Worm (Caenorhabditis elegans) whole organism, young adult: ENCODE measurements around the gene C18B2.5.

Experiments used
- B0261.1 ChIP-seq: sonication (generic microtip); optimal IDR thresholded peaks from 2 replicates; lab custom pipeline; 2016; ENCODE audit warnings: mild to moderate bottlenecking, missing genetic modification characterization, moderate library complexity, missing compliant biosample characterization
- C17E4.6 ChIP-seq: fragments of 200-800 bp; sonication (Bioruptor generic); IDR thresholded peaks from 2 replicates; pipeline ENCODE4 v1.3.6; 2022; ENCODE audit warnings: missing genetic modification reagents, missing genetic modification characterization, missing compliant biosample characterization
- D2030.7 ChIP-seq: fragments of 200-800 bp; sonication (Bioruptor generic); IDR thresholded peaks from 2 replicates; pipeline ENCODE4 v1.3.6; 2022; ENCODE audit warnings: missing genetic modification reagents, missing genetic modification characterization, missing compliant biosample characterization
- F37B4.10 ChIP-seq: fragments of 200-800 bp; sonication (Bioruptor generic); IDR thresholded peaks from 2 replicates; pipeline ENCODE4 v1.3.6; 2022; ENCODE audit warnings: missing genetic modification characterization, missing compliant biosample characterization
- F52B5.7 ChIP-seq: sonication (generic microtip); optimal IDR thresholded peaks from 2 replicates; lab custom pipeline; 2016; ENCODE audit warnings: mild to moderate bottlenecking, missing genetic modification characterization, missing compliant biosample characterization
- K11D2.4 ChIP-seq: fragments of 200-800 bp; sonication (Bioruptor generic); IDR thresholded peaks from 2 replicates; pipeline ENCODE4 v1.3.6; 2022; ENCODE audit warnings: missing genetic modification reagents, missing genetic modification characterization, missing compliant biosample characterization
- T26A5.8 ChIP-seq: sonication (generic microtip); optimal IDR thresholded peaks from 2 replicates; lab custom pipeline; 2016; ENCODE audit warnings: missing genetic modification characterization, missing compliant biosample characterization
- Y79H2A.3 ChIP-seq: fragments of 200-800 bp; sonication (Bioruptor generic); conservative IDR thresholded peaks from 2 replicates; pipeline ENCODE4 v1.3.6; 2022; ENCODE audit warnings: missing genetic modification reagents, missing genetic modification characterization, missing compliant biosample characterization
- ZK185.1 ChIP-seq: sonication (generic microtip); optimal IDR thresholded peaks from 2 replicates; lab custom pipeline; 2016; ENCODE audit warnings: mild to moderate bottlenecking, missing genetic modification characterization, missing compliant biosample characterization; ENCODE audit not compliant: poor library complexity, severe bottlenecking
- akir-1 ChIP-seq: fragments of 200-800 bp; sonication (Bioruptor generic); optimal IDR thresholded peaks from 2 replicates; lab custom pipeline; 2018; ENCODE audit warnings: mild to moderate bottlenecking, missing genetic modification characterization, moderate library complexity, missing compliant biosample characterization
- ama-1 ChIP-seq, 3 experiments: fragments of 150-350 bp in 1 of 3; sonication (generic microtip) in 2 of 3; optimal IDR thresholded peaks; 2 replicates each; lab custom pipeline; 2014 to 2018; ENCODE audit warnings: missing biosample characterization in 2 of 3, missing genetic modification characterization in 2 of 3, missing genetic modification reagents in 2 of 3
- athp-1 ChIP-seq: sonication (generic microtip); optimal IDR thresholded peaks from 2 replicates; lab custom pipeline; 2017; ENCODE audit warnings: mild to moderate bottlenecking, missing genetic modification characterization, missing compliant biosample characterization
- ccch-3 ChIP-seq: fragments of 200-800 bp; sonication (Bioruptor generic); optimal IDR thresholded peaks from 2 replicates; lab custom pipeline; 2018; ENCODE audit warnings: mild to moderate bottlenecking, missing genetic modification characterization, missing compliant biosample characterization
- ceh-100 ChIP-seq: fragments of 200-800 bp; sonication (Bioruptor generic); IDR thresholded peaks from 2 replicates; pipeline ENCODE4 v1.3.6; 2022; ENCODE audit warnings: missing genetic modification reagents, missing genetic modification characterization, missing compliant biosample characterization
- ceh-27 ChIP-seq: fragments of 200-800 bp; sonication (Bioruptor generic); optimal IDR thresholded peaks from 2 replicates; lab custom pipeline; 2018; ENCODE audit warnings: mild to moderate bottlenecking, missing genetic modification characterization, moderate library complexity, missing compliant biosample characterization
- dox-1 ChIP-seq: fragments of 200-800 bp; sonication (Bioruptor generic); IDR thresholded peaks from 2 replicates; pipeline ENCODE4 v1.3.6; 2022; ENCODE audit warnings: missing genetic modification reagents, missing genetic modification characterization, missing compliant biosample characterization
- fkh-3 ChIP-seq: sonication (generic microtip); optimal IDR thresholded peaks from 2 replicates; lab custom pipeline; 2016; ENCODE audit warnings: mild to moderate bottlenecking, missing genetic modification characterization, missing compliant biosample characterization
- hlh-26 ChIP-seq: fragments of 200-800 bp; sonication (Bioruptor generic); conservative IDR thresholded peaks from 2 replicates; pipeline ENCODE4 v1.3.6; 2022; ENCODE audit warnings: missing genetic modification reagents, missing genetic modification characterization, missing compliant biosample characterization
- hrde-1 ChIP-seq: sonication (generic microtip); optimal IDR thresholded peaks from 2 replicates; lab custom pipeline; 2016; ENCODE audit warnings: missing genetic modification characterization, mild to moderate bottlenecking, missing compliant biosample characterization, moderate library complexity, missing genotype, missing genetic modification reagents, borderline replicate concordance
- hsf-1 ChIP-seq: fragments of 200-800 bp; sonication (Bioruptor generic); IDR thresholded peaks from 2 replicates; pipeline ENCODE4 v1.3.6; 2022; ENCODE audit warnings: missing genetic modification reagents, missing genetic modification characterization, missing compliant biosample characterization
- lag-1 ChIP-seq: fragments of 200-800 bp; sonication (Bioruptor generic); IDR thresholded peaks from 2 replicates; pipeline ENCODE4 v1.3.6; 2022; ENCODE audit warnings: missing genetic modification reagents, missing genetic modification characterization, missing compliant biosample characterization
- lin-40 ChIP-seq: sonication (generic microtip); optimal IDR thresholded peaks from 2 replicates; lab custom pipeline; 2016; ENCODE audit warnings: missing genetic modification characterization, mild to moderate bottlenecking, missing compliant biosample characterization, missing genotype, missing genetic modification reagents
- lin-54 ChIP-seq: fragments of 200-800 bp; sonication (Bioruptor generic); optimal IDR thresholded peaks from 2 replicates; lab custom pipeline; 2018; ENCODE audit warnings: mild to moderate bottlenecking, missing genetic modification characterization, missing compliant biosample characterization
- lir-1 ChIP-seq: fragments of 200-800 bp; sonication (Bioruptor generic); conservative IDR thresholded peaks from 2 replicates; pipeline ENCODE4 v1.3.6; 2022; ENCODE audit warnings: missing genetic modification reagents, missing genetic modification characterization, missing compliant biosample characterization
- lsy-27 ChIP-seq: sonication (generic microtip); optimal IDR thresholded peaks from 2 replicates; lab custom pipeline; 2017; ENCODE audit warnings: missing genetic modification characterization, mild to moderate bottlenecking, missing compliant biosample characterization, antibody characterized with exemption, missing genotype, borderline replicate concordance; ENCODE audit not compliant: insufficient read depth
- madf-3 ChIP-seq: fragments of 200-800 bp; sonication (Bioruptor generic); IDR thresholded peaks from 2 replicates; pipeline ENCODE4 v1.3.6; 2022; ENCODE audit warnings: missing genetic modification reagents, missing genetic modification characterization, missing compliant biosample characterization
- madf-8 ChIP-seq: fragments of 200-800 bp; sonication (Bioruptor generic); conservative IDR thresholded peaks from 2 replicates; pipeline ENCODE4 v1.3.6; 2022; ENCODE audit warnings: missing genetic modification reagents, missing genetic modification characterization, missing compliant biosample characterization
- mes-4 ChIP-seq: sonication (generic microtip); optimal IDR thresholded peaks from 2 replicates; lab custom pipeline; 2016; ENCODE audit warnings: missing genotype, missing genetic modification characterization, missing compliant biosample characterization
- nfya-2 ChIP-seq: fragments of 200-800 bp; sonication (Bioruptor generic); IDR thresholded peaks from 2 replicates; pipeline ENCODE4 v1.3.6; 2022; ENCODE audit warnings: missing genetic modification reagents, missing genetic modification characterization, missing compliant biosample characterization
- nhr-120 ChIP-seq: fragments of 200-800 bp; sonication (Bioruptor generic); IDR thresholded peaks from 2 replicates; pipeline ENCODE4 v1.3.6; 2022; ENCODE audit warnings: missing genetic modification characterization, missing compliant biosample characterization
- nhr-80 ChIP-seq: sonication (generic microtip); optimal IDR thresholded peaks from 2 replicates; lab custom pipeline; 2016; ENCODE audit warnings: missing genetic modification characterization, missing compliant biosample characterization
- rcor-1 ChIP-seq: fragments of 200-800 bp; sonication (Bioruptor generic); IDR thresholded peaks from 2 replicates; pipeline ENCODE4 v1.3.6; 2022; ENCODE audit warnings: missing genetic modification reagents, missing genetic modification characterization, missing compliant biosample characterization
- sea-2 ChIP-seq: fragments of 200-800 bp; sonication (Bioruptor generic); IDR thresholded peaks from 2 replicates; pipeline ENCODE4 v1.3.6; 2022; ENCODE audit warnings: missing genetic modification characterization, missing compliant biosample characterization
- snpc-1.3 ChIP-seq: sonication (generic microtip); optimal IDR thresholded peaks from 2 replicates; lab custom pipeline; 2017; ENCODE audit warnings: missing genetic modification characterization, mild to moderate bottlenecking, missing compliant biosample characterization, antibody characterized with exemption, moderate library complexity, missing genotype, missing genetic modification reagents; ENCODE audit not compliant: insufficient read depth
- tbp1 ChIP-seq: fragments of 200-800 bp; sonication (Bioruptor generic); optimal IDR thresholded peaks from 2 replicates; lab custom pipeline; 2018; ENCODE audit warnings: mild to moderate bottlenecking, missing genetic modification characterization, missing compliant biosample characterization
- tlf-1 ChIP-seq: fragments of 200-800 bp; sonication (Bioruptor generic); optimal IDR thresholded peaks from 2 replicates; lab custom pipeline; 2018; ENCODE audit warnings: mild to moderate bottlenecking, missing genetic modification characterization, missing compliant biosample characterization
- unc-130 ChIP-seq: sonication (generic microtip); optimal IDR thresholded peaks from 2 replicates; lab custom pipeline; 2016; ENCODE audit warnings: missing genetic modification reagents, missing genetic modification characterization, missing compliant biosample characterization
- unc-62 ChIP-seq: fragments of 150-350 bp; optimal IDR thresholded peaks from 2 replicates; lab custom pipeline; 2014; ENCODE audit warnings: missing biosample characterization, missing genetic modification reagents, missing genetic modification characterization
- xnd-1 ChIP-seq: sonication (generic microtip); optimal IDR thresholded peaks from 2 replicates; lab custom pipeline; 2016; ENCODE audit warnings: missing genotype, missing genetic modification reagents, missing genetic modification characterization, missing compliant biosample characterization
- zfh-2 ChIP-seq: fragments of 200-800 bp; sonication (Bioruptor generic); conservative IDR thresholded peaks from 2 replicates; pipeline ENCODE4 v1.3.6; 2022; ENCODE audit warnings: missing genetic modification reagents, missing genetic modification characterization, missing compliant biosample characterization
- ztf-22 ChIP-seq: fragments of 200-800 bp; sonication (Bioruptor generic); optimal IDR thresholded peaks from 2 replicates; lab custom pipeline; 2018; ENCODE audit warnings: mild to moderate bottlenecking, missing genetic modification characterization, moderate library complexity, missing compliant biosample characterization
- ztf-6 ChIP-seq: fragments of 200-800 bp; sonication (Bioruptor generic); IDR thresholded peaks from 2 replicates; pipeline ENCODE4 v1.3.6; 2022; ENCODE audit warnings: missing genetic modification reagents, missing genetic modification characterization, missing compliant biosample characterization

Gene C18B2.5

ce11 chrX:3605727-3606126 is 5.2 kb downstream of the C18B2.5 start, which contains the start of gene C18B2.4 (continued):
- no peak for TF ChIP-seq lag-1 (GFP tag; lab: Robert Waterston, UW)
- no peak for TF ChIP-seq athp-1
- TF ChIP-seq ceh-100 (GFP tag; lab: Robert Waterston, UW): no peak
- TF ChIP-seq hsf-1 (GFP tag; lab: Robert Waterston, UW): no peak
- no peak for TF ChIP-seq fkh-3 (tag; lab: Kevin White, UChicago)
- no peak for TF ChIP-seq ccch-3 (GFP tag; lab: Kevin White, UChicago)
- TF ChIP-seq T26A5.8: no peak
- TF ChIP-seq lsy-27 (tag; lab: Kevin White, UChicago): no peak
- peak; percentile 27 for TF ChIP-seq lin-54 (GFP tag; lab: Kevin White, UChicago)
- TF ChIP-seq dox-1 (GFP tag; lab: Robert Waterston, UW): peak; percentile 89
- no peak for TF ChIP-seq xnd-1 (tag; lab: Kevin White, UChicago)
- TF ChIP-seq ztf-22 (GFP tag; lab: Kevin White, UChicago): no peak
- no peak for TF ChIP-seq sea-2 (GFP tag; lab: Robert Waterston, UW)
- TF ChIP-seq F52B5.7: no peak

DNA sequence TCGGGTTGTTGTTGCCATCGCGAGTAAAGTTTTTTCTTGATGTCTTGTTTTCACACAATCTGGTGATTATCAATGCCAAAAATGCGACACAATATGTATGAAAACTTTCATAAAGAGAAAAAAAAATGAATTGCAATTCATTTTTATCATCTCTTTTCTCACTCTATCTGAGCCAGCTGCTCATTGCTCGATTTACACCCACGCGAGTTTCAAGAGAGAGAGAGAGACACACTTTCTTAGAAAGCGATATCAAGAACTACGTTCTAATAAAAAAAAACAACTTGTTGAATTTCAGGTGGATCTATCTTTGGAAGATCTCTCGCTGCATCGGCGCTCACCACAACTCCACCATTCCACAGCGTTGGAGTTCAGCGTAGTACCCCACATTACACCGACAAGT is 8.3 kb downstream of the C18B2.5 start:
- TF ChIP-seq zfh-2 (GFP tag; lab: Robert Waterston, UW): no peak
- TF ChIP-seq C17E4.6 (GFP tag; lab: Robert Waterston, UW): no peak
- TF ChIP-seq ztf-6 (GFP tag; lab: Robert Waterston, UW): no peak
- TF ChIP-seq hrde-1 (tag; lab: Kevin White, UChicago): no peak
- TF ChIP-seq F37B4.10: no peak
- no peak for TF ChIP-seq madf-3
- TF ChIP-seq B0261.1 (tag; lab: Kevin White, UChicago): no peak
- no peak for TF ChIP-seq nhr-80 (tag; lab: Kevin White, UChicago)
- no peak for TF ChIP-seq ZK185.1 (tag; lab: Kevin White, UChicago)
- TF ChIP-seq lin-40 (tag; lab: Kevin White, UChicago): no peak
- TF ChIP-seq nhr-120 (GFP tag; lab: Robert Waterston, UW): no peak
- no peak for TF ChIP-seq akir-1 (GFP tag; lab: Kevin White, UChicago)
- no peak for TF ChIP-seq Y79H2A.3 (GFP tag; lab: Robert Waterston, UW)
- TF ChIP-seq D2030.7 (GFP tag; lab: Robert Waterston, UW): no peak

ce11 chrX:3601531-3601930 is 9.4 kb downstream of the C18B2.5 start, which contains the start of gene C18B2.3:
TSS of gene C18B2.3 (plus strand) at chrX:3601831.
- TF ChIP-seq D2030.7 (GFP tag; lab: Robert Waterston, UW) (no peak), tbp1 (GFP tag; lab: Kevin White, UChicago) (no peak)

DNA sequence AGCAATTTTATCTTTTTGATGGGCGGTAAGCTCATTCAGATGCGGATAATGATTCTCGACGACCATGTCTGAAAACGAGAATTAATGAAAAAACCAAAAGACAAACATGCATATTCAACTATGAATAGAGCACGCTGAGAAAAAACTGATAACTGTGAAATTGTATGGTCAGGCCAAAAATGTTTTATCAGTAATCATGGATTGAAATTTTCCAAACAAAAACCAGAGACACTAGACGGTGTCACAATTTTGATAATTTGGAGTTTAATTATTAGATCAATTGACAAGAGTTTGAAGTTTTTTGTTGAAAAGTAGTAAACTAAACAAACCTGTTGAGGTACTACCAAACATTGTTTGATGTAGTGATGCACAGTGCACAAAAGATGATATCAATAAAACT is 10.5 kb downstream of the C18B2.5 start, which contains the start of gene cgr-1:
TSS of gene cgr-1 (minus strand) at position 68 of the 400 bp plus-strand sequence.
- TF ChIP-seq nhr-80 (tag; lab: Kevin White, UChicago) (peak; percentile 64), rcor-1 (GFP tag; lab: Robert Waterston, UW) (no peak)

- TF ChIP-seq unc-130 (GFP tag; lab: Kevin White, UChicago) (no peak), zfh-2 (GFP tag; lab: Robert Waterston, UW) (no peak), F37B4.10 (no peak), xnd-1 (tag; lab: Kevin White, UChicago) (no peak), ceh-27 (GFP tag; lab: Kevin White, UChicago) (no peak), lir-1 (GFP tag; lab: Robert Waterston, UW) (no peak), ZK185.1 (tag; lab: Kevin White, UChicago) (no peak), K11D2.4 (no peak), snpc-1.3 (tag; lab: Kevin White, UChicago) (no peak), mes-4 (tag; lab: Kevin White, UChicago) (no peak), tlf-1 (GFP tag; lab: Kevin White, UChicago) (no peak), hlh-26 (GFP tag; lab: Robert Waterston, UW) (no peak), unc-62 (no peak), ama-1 (optimal IDR thresholded peaks at IDR 0.05; lab: Kevin White, UChicago) (no peak), ama-1 (GFP tag; optimal IDR thresholded peaks at IDR 0.05; lab: Kevin White, UChicago) (no peak), nfya-2 (GFP tag; lab: Robert Waterston, UW) (no peak), madf-8 (GFP tag; lab: Robert Waterston, UW) (no peak)
These were observed 11.0 kb downstream of the C18B2.5 start for ce11 chrX:3599860-3600259.
